Fruit fly (Drosophila melanogaster): ENCODE data around the gene CG10749.
A peak's percentile ranks its signal among the peaks of the same experiment; 100 is the strongest.

CG10749 gene

DNA sequence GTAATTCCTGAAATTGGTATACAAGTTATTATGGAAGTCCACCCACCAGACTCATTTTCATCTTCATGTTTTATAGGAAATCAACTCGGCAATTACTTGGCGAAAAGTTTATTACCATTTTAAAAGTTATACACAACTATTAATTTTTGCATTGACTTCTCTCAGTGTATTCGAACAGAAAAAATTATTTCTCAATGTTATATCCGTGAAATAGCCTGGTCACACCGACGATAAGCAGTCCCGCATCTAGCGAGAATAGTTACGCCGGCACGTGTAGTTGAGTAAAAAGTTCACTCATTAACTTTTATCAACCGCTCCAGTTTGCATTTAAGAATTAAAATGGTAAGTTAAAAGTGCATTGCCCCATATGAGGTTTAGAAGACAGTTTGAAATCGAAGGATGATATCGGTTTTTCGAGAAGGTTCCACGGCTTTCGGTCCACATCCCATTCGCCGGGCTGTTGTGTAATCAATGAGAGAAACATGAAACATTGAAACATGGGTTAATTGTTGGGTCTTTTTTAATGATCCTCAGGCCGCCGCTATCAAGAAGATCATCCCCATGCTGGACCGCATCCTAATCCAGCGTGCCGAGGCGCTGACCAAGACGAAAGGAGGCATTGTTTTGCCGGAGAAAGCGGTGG lies 43.7 kb downstream of the CG10749 start, which contains the start of gene CG11267 (continued):
- TF ChIP-seq Mrtf (GFP tag; IDR thresholded peaks at IDR 0.05) (peak; percentile 82), CG16779 (GFP tag; IDR thresholded peaks at IDR 0.05) (peak; percentile 82), trh (GFP tag; optimal IDR thresholded peaks at IDR 0.05) (peak; percentile 62), grn (GFP tag; optimal IDR thresholded peaks at IDR 0.05) (no peak), jumu (GFP tag; optimal IDR thresholded peaks at IDR 0.05) (peak; percentile 79), CG42726 (GFP tag; IDR thresholded peaks at IDR 0.05; ENCODE audit: partially characterized antibody) (no peak), schlank (tag; optimal IDR thresholded peaks at IDR 0.05) (peak; percentile 78), CG10565 (GFP tag; optimal IDR thresholded peaks at IDR 0.05) (peak; percentile 59), CG17385 (GFP tag; optimal IDR thresholded peaks at IDR 0.05) (peak; percentile 72), CG7786 (GFP tag; optimal IDR thresholded peaks at IDR 0.05) (peak; percentile 73), seq (GFP tag; IDR thresholded peaks at IDR 0.05) (peak; percentile 82), CG11560 (tag; IDR thresholded peaks at IDR 0.05) (no peak; the same call in 2 of the 3 replicates), MTF-1 (GFP tag; optimal IDR thresholded peaks at IDR 0.05; ENCODE audit: borderline replicate concordance) (peak; percentile 71), Dref (GFP tag; IDR thresholded peaks at IDR 0.05) (peak; percentile 50), fd3F (GFP tag; optimal IDR thresholded peaks at IDR 0.05) (peak; percentile 56), ranshi (GFP tag; IDR thresholded peaks at IDR 0.05) (peak; percentile 91), CG4707 (GFP tag; optimal IDR thresholded peaks at IDR 0.05) (no peak), CG7372 (GFP tag; IDR thresholded peaks at IDR 0.05) (peak; percentile 90), h (optimal IDR thresholded peaks at IDR 0.05) (no peak), B-H1 (GFP tag; IDR thresholded peaks at IDR 0.05) (peak; percentile 87), CG17568 (GFP tag; optimal IDR thresholded peaks at IDR 0.05) (peak; percentile 62), cwo (GFP tag; optimal IDR thresholded peaks at IDR 0.05) (peak; percentile 84), Kr (GFP tag; optimal IDR thresholded peaks at IDR 0.05) (no peak), tap (tag; optimal IDR thresholded peaks at IDR 0.05) (peak; percentile 88), Dll (GFP tag; IDR thresholded peaks at IDR 0.05; ENCODE audit: partially characterized antibody) (no peak), Trl (optimal IDR thresholded peaks at IDR 0.05) (no peak), Trl (GFP tag; optimal IDR thresholded peaks at IDR 0.05) (peak; percentile 90), CG15601 (tag; optimal IDR thresholded peaks at IDR 0.05) (peak; percentile 63), CG13123 (GFP tag; optimal IDR thresholded peaks at IDR 0.05) (peak; percentile 49), CG14441 (GFP tag; IDR thresholded peaks at IDR 0.05) (peak; percentile 94), Sry-δ (GFP tag; optimal IDR thresholded peaks at IDR 0.05) (peak; percentile 32), zen (tag; optimal IDR thresholded peaks at IDR 0.05) (peak; percentile 82), CG11723 (GFP tag; optimal IDR thresholded peaks at IDR 0.05) (peak; percentile 49), CG31224 (GFP tag; IDR thresholded peaks at IDR 0.05) (peak; percentile 87), gcm (GFP tag; optimal IDR thresholded peaks at IDR 0.05) (peak; percentile 73), esg (GFP tag; conservative IDR thresholded peaks at IDR 0.05) (peak; percentile 93), gsb (GFP tag; IDR thresholded peaks at IDR 0.05) (peak; percentile 82), jigr1 (GFP tag; IDR thresholded peaks at IDR 0.05) (peak; percentile 5; the same call in 1 of the 3 replicates), Dp (GFP tag; optimal IDR thresholded peaks at IDR 0.05) (no peak), H15 (GFP tag; IDR thresholded peaks at IDR 0.05) (peak; percentile 91)

DNA sequence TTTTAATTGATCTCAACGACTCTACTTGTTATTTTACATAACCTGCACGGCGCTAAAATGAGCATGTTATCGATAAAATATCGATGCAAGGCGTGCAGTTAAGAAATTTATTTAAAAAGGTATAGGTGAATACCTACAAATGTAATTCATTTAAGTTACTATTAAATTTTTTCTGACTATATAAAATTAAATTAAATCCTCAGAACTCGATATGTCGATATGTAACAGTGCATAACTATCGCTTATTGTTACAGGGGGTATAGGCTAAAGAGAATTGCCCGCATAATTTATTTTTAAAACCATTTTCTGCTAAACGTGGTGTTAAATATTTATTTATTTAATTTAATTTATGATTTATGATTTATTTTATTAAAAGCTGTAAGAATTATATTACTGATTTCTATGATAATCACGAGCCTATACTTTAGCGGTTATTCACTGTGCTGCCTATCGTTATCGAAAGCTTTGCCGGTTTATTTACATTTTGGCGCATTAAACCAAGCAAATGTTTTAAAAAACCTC lies 45.6 kb downstream of the CG10749 start, which contains the start of the genes mRpL20 and Icmt:
TSS of gene mRpL20 (minus strand) at position 65 of the 522 bp plus-strand sequence.
TSS of gene Icmt (plus strand) at position 464 of the 522 bp plus-strand sequence.
- TF ChIP-seq CG8478 (optimal IDR thresholded peaks at IDR 0.05) = no peak
- TF ChIP-seq Dbx (GFP tag; IDR thresholded peaks at IDR 0.05) = peak; percentile 92
- peak; percentile 84 for TF ChIP-seq dimm (GFP tag; IDR thresholded peaks at IDR 0.05)
- TF ChIP-seq zf30C (GFP tag; optimal IDR thresholded peaks at IDR 0.05) = no peak
- peak; percentile 78 for TF ChIP-seq CG10959 (GFP tag; IDR thresholded peaks at IDR 0.05)
- TF ChIP-seq CG4424 (GFP tag; optimal IDR thresholded peaks at IDR 0.05) = peak; percentile 82
- peak; percentile 41 for TF ChIP-seq Opbp (GFP tag; IDR thresholded peaks at IDR 0.05; ENCODE audit: partially characterized antibody)
- peak; percentile 25 for TF ChIP-seq CG8359 (GFP tag; optimal IDR thresholded peaks at IDR 0.05; ENCODE audit: borderline replicate concordance)
- TF ChIP-seq CoRest (tag; optimal IDR thresholded peaks at IDR 0.05) = peak; percentile 97
- peak; percentile 10 for TF ChIP-seq Atf3 (GFP tag; optimal IDR thresholded peaks at IDR 0.05)
- peak; percentile 97 for TF ChIP-seq HLH3B (GFP tag; IDR thresholded peaks at IDR 0.05)
- TF ChIP-seq corto (GFP tag; optimal IDR thresholded peaks at IDR 0.05) = peak; percentile 52
- peak; percentile 96 for TF ChIP-seq Drgx (GFP tag; IDR thresholded peaks at IDR 0.05)
